Worm (Caenorhabditis elegans): ENCODE data around the gene ZK675.4.

Gene ZK675.4

DNA sequence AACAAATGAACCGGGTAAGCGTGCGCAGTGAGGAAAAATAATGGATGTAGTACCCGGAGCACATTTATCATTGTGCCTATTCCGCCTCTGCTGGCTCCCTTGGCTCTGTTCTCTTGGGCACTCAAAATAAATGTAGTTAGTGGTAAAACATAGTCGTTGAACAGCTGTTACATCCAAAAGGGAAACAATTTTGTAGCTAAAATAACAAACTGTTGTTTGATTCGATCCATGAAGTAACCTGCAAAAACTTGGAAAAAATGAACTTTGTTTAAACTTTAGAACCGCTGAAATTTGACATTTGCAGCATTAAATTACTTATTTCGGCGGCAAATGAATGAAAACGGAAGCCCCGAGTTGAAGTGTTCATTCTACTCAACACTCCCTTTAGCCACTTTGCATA, 17.5 kb upstream of the ZK675.4 start:
- TF ChIP-seq nhr-85 (tag) (peak; percentile 43), aha-1 (tag; optimal IDR thresholded peaks at IDR 0.05) (no peak), efl-1 (optimal IDR thresholded peaks at IDR 0.05) (no peak), efl-1 (GFP tag; optimal IDR thresholded peaks at IDR 0.05 in 1 of 2) (peak in 1 of 2 experiments; percentile 48), lin-14 (GFP tag; optimal IDR thresholded peaks at IDR 0.05) (no peak)

ce11 chrII:7895190-7895589, 15.9 kb upstream of the ZK675.4 start:
- TF ChIP-seq nhr-11 (tag; optimal IDR thresholded peaks at IDR 0.05): no peak
- no peak for TF ChIP-seq nhr-20 (tag; optimal IDR thresholded peaks at IDR 0.05)
- TF ChIP-seq fkh-4 (tag; optimal IDR thresholded peaks at IDR 0.05; ENCODE audit: borderline replicate concordance): no peak
- TF ChIP-seq alr-1 (tag; optimal IDR thresholded peaks at IDR 0.05; ENCODE audit: borderline replicate concordance): no peak
- TF ChIP-seq ztf-4 (tag; optimal IDR thresholded peaks at IDR 0.05): no peak
- peak in 1 of 2 experiments; percentile 16 for TF ChIP-seq lsy-2 (tag; optimal IDR thresholded peaks at IDR 0.05)
- TF ChIP-seq elt-3 (tag; optimal IDR thresholded peaks at IDR 0.05): no peak
- no peak for TF ChIP-seq ces-1 (GFP tag; optimal IDR thresholded peaks at IDR 0.05)
- 0 out of 2 replicates have a peak, but pooled peaks have one; percentile 6 for TF ChIP-seq nhr-19 (GFP tag; conservative IDR thresholded peaks at IDR 0.05)
- TF ChIP-seq rnt-1 (tag; optimal IDR thresholded peaks at IDR 0.05): no peak
- TF ChIP-seq efl-1 (optimal IDR thresholded peaks at IDR 0.05): no peak
- TF ChIP-seq efl-1 (GFP tag; optimal IDR thresholded peaks at IDR 0.05 in 1 of 2): no peak
- TF ChIP-seq pqm-1 (tag; optimal IDR thresholded peaks at IDR 0.05): no peak
- TF ChIP-seq mef-2 (tag; optimal IDR thresholded peaks at IDR 0.05): no peak
- TF ChIP-seq sup-37 (GFP tag; optimal IDR thresholded peaks at IDR 0.05): no peak
- peak; percentile 84 for TF ChIP-seq blmp-1 (tag; optimal IDR thresholded peaks at IDR 0.05)
- TF ChIP-seq hpl-2 (GFP tag; optimal IDR thresholded peaks at IDR 0.05): no peak
- no peak for TF ChIP-seq ceh-8 (GFP tag; optimal IDR thresholded peaks at IDR 0.05)
- TF ChIP-seq zag-1 (tag; optimal IDR thresholded peaks at IDR 0.05): no peak
- peak; percentile 27 for TF ChIP-seq lin-14 (GFP tag; optimal IDR thresholded peaks at IDR 0.05)
- no peak for TF ChIP-seq nhr-47 (tag; optimal IDR thresholded peaks at IDR 0.05)
- no peak for TF ChIP-seq unc-62 (GFP tag; optimal IDR thresholded peaks at IDR 0.05)
- TF ChIP-seq xbp-1 (tag; optimal IDR thresholded peaks at IDR 0.05): no peak
- TF ChIP-seq fkh-10 (GFP tag; optimal IDR thresholded peaks at IDR 0.05): no peak
- no peak for TF ChIP-seq mep-1 (tag; optimal IDR thresholded peaks at IDR 0.05)
- no peak for TF ChIP-seq snu-23 (GFP tag; optimal IDR thresholded peaks at IDR 0.05)

DNA sequence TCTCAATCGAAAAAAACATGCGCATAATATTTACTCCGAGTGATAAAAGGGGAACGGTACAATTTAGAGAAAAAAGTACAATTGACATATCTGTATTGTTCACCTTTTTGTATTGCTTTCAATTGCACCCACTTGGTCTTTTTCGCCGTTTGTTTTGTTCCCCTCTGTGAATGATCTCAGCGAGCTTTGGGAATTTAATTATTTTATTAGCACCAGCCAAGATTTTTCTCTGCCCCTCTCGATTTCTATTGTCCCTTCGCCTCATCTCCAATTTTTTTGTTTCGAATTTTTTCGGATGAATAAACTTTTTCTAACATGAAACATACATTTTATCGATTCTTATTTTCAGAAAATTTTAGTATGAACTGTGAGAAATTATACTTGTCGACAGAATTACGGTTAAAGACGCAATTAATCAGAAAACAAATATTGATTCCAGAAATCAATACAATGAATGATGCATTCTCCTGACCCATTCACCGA, 10.9 kb upstream of the ZK675.4 start, which contains the start of gene rev-1:
Gene rev-1, plus strand, starts transcription at position 433 of the 483 bp plus-strand sequence.
- TF ChIP-seq mef-2 (tag; optimal IDR thresholded peaks at IDR 0.05) (no peak), aly-2 (tag; optimal IDR thresholded peaks at IDR 0.05) (peak; percentile 59), lin-14 (GFP tag; optimal IDR thresholded peaks at IDR 0.05) (peak; percentile 31), efl-1 (optimal IDR thresholded peaks at IDR 0.05) (no peak), efl-1 (GFP tag; optimal IDR thresholded peaks at IDR 0.05 in 1 of 2) (peak in 1 of 2 experiments; percentile 65)

DNA sequence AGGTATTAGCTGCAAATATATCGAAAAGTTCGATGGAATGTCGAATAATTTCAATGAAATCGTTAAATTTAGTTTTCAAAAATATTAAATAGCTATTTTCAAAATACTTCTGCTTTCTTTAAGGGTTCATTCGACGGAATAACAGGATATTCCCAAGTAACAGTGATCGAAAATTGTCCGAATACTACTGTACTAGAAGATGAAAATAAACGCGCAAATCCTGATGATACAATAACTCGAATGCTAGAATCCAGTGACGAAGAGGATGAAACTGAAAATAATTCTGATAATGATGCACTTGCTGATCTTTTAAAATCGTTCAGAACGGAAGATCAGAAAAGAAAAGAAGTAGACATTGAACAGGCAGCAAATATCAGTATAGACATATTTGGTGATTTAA, 10.4 kb upstream of the ZK675.4 start:
- TF ChIP-seq snpc-4 (tag; optimal IDR thresholded peaks at IDR 0.05) (no peak), ceh-63 (GFP tag; optimal IDR thresholded peaks at IDR 0.05) (no peak), ceh-82 (tag; optimal IDR thresholded peaks at IDR 0.05) (no peak), aly-2 (tag; optimal IDR thresholded peaks at IDR 0.05) (no peak), lin-39 (tag; optimal IDR thresholded peaks at IDR 0.05) (no peak), dsc-1 (tag; optimal IDR thresholded peaks at IDR 0.05) (no peak), skn-1 (tag; optimal IDR thresholded peaks at IDR 0.05) (no peak), snu-23 (GFP tag; optimal IDR thresholded peaks at IDR 0.05) (no peak), grh-1 (GFP tag; IDR thresholded peaks at IDR 0.05) (no peak)

DNA sequence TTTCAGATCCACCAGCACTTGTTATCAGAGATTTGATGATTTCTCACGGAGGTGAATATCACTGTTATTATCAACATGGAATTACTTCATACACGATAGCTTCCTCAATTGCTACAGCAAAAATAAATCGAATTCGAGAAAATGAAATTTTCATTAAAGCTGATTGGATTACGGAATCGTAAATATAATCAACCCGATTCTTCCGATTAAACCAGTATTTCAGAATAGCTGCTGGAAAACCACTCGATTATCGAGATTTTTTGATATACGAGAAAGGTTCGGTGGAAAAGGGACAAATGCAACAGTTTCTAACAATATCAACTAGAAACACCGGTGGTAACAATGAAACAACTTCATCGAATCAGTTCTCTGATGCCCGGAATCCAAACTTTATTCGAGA, 9.1 kb upstream of the ZK675.4 start:
- no peak for TF ChIP-seq dpl-1 (GFP tag; optimal IDR thresholded peaks at IDR 0.05)
- no peak for TF ChIP-seq lin-14 (GFP tag; optimal IDR thresholded peaks at IDR 0.05)
- no peak for TF ChIP-seq C16A3.4 (tag; optimal IDR thresholded peaks at IDR 0.05)
- no peak for TF ChIP-seq efl-1 (optimal IDR thresholded peaks at IDR 0.05)
- peak in 1 of 2 experiments; percentile 90 for TF ChIP-seq efl-1 (GFP tag; optimal IDR thresholded peaks at IDR 0.05 in 1 of 2)

Data from whole organism, L1 larva.